Worm (Caenorhabditis elegans): ENCODE measurements around the gene ZK177.3.

ce11 chrII:5511417-5512353 is 4.0 kb upstream of the ZK177.3 start:
- TF ChIP-seq nhr-232 (tag; optimal IDR thresholded peaks at IDR 0.05) (no peak), T23F11.4 (GFP tag; optimal IDR thresholded peaks at IDR 0.05) (no peak), hlh-13 (GFP tag; optimal IDR thresholded peaks at IDR 0.05) (no peak), dmd-4 (tag; optimal IDR thresholded peaks at IDR 0.05; ENCODE audit: borderline replicate concordance) (no peak), pqm-1 (tag; optimal IDR thresholded peaks at IDR 0.05) (no peak), elt-4 (tag; optimal IDR thresholded peaks at IDR 0.05) (no peak), ceh-9 (tag; optimal IDR thresholded peaks at IDR 0.05) (no peak), pha-4 (tag; optimal IDR thresholded peaks at IDR 0.05) (no peak)
